Fruit fly (Drosophila melanogaster): Measurements from ENCODE around the gene ClC-a.

Gene ClC-a

dm6 chr3R:11780181-11780688, 32.8 kb downstream of the ClC-a start:
- no peak for TF ChIP-seq ttk (optimal IDR thresholded peaks at IDR 0.05)
- TF ChIP-seq Myc (optimal IDR thresholded peaks at IDR 0.05) = no peak
- TF ChIP-seq psq (optimal IDR thresholded peaks at IDR 0.05) = no peak
- TF ChIP-seq h (optimal IDR thresholded peaks at IDR 0.05) = no peak
- TF ChIP-seq Sin3A (optimal IDR thresholded peaks at IDR 0.05) = no peak
- TF ChIP-seq insv (optimal IDR thresholded peaks at IDR 0.05) = no peak

dm6 chr3R:11779357-11780018, 33.5 kb downstream of the ClC-a start:
- no peak for TF ChIP-seq psq (optimal IDR thresholded peaks at IDR 0.05)
- no peak for TF ChIP-seq h (optimal IDR thresholded peaks at IDR 0.05)

- no peak for TF ChIP-seq ttk (optimal IDR thresholded peaks at IDR 0.05)
- no peak for TF ChIP-seq Myc (optimal IDR thresholded peaks at IDR 0.05)
- no peak for TF ChIP-seq insv (optimal IDR thresholded peaks at IDR 0.05)
- no peak for TF ChIP-seq h (optimal IDR thresholded peaks at IDR 0.05)
- TF ChIP-seq psq (optimal IDR thresholded peaks at IDR 0.05) = no peak
- TF ChIP-seq Sin3A (optimal IDR thresholded peaks at IDR 0.05) = no peak
Measured at dm6 chr3R:11778879-11779278, 34.1 kb downstream of the ClC-a start.

dm6 chr3R:11778012-11778865, 34.8 kb downstream of the ClC-a start:
- TF ChIP-seq h (optimal IDR thresholded peaks at IDR 0.05) (no peak), psq (optimal IDR thresholded peaks at IDR 0.05) (no peak), insv (optimal IDR thresholded peaks at IDR 0.05) (no peak), Sin3A (optimal IDR thresholded peaks at IDR 0.05) (no peak), Myc (optimal IDR thresholded peaks at IDR 0.05) (no peak), ttk (optimal IDR thresholded peaks at IDR 0.05) (no peak)

- TF ChIP-seq insv (optimal IDR thresholded peaks at IDR 0.05) = no peak
- no peak for TF ChIP-seq ttk (optimal IDR thresholded peaks at IDR 0.05)
- no peak for TF ChIP-seq h (optimal IDR thresholded peaks at IDR 0.05)
- TF ChIP-seq Sin3A (optimal IDR thresholded peaks at IDR 0.05) = no peak
- TF ChIP-seq psq (optimal IDR thresholded peaks at IDR 0.05) = no peak
- no peak for TF ChIP-seq Myc (optimal IDR thresholded peaks at IDR 0.05)
Measured at dm6 chr3R:11777058-11777457, 35.9 kb downstream of the ClC-a start.

dm6 chr3R:11776068-11776767, 36.8 kb downstream of the ClC-a start:
- TF ChIP-seq insv (optimal IDR thresholded peaks at IDR 0.05) (no peak), Myc (optimal IDR thresholded peaks at IDR 0.05) (no peak), ttk (optimal IDR thresholded peaks at IDR 0.05) (no peak)

dm6 chr3R:11775207-11775606, 37.8 kb downstream of the ClC-a start:
- TF ChIP-seq Sin3A (optimal IDR thresholded peaks at IDR 0.05) = no peak
- no peak for TF ChIP-seq psq (optimal IDR thresholded peaks at IDR 0.05)
- no peak for TF ChIP-seq ttk (optimal IDR thresholded peaks at IDR 0.05)
- no peak for TF ChIP-seq insv (optimal IDR thresholded peaks at IDR 0.05)
- TF ChIP-seq h (optimal IDR thresholded peaks at IDR 0.05) = no peak
- TF ChIP-seq Myc (optimal IDR thresholded peaks at IDR 0.05) = no peak

dm6 chr3R:11773999-11774397, 39.0 kb downstream of the ClC-a start:
- TF ChIP-seq Sin3A (optimal IDR thresholded peaks at IDR 0.05) (no peak), Myc (optimal IDR thresholded peaks at IDR 0.05) (no peak), ttk (optimal IDR thresholded peaks at IDR 0.05) (no peak), insv (optimal IDR thresholded peaks at IDR 0.05) (no peak), h (optimal IDR thresholded peaks at IDR 0.05) (no peak), psq (optimal IDR thresholded peaks at IDR 0.05) (no peak)

dm6 chr3R:11773325-11773998, 39.5 kb downstream of the ClC-a start:
- TF ChIP-seq Sin3A (optimal IDR thresholded peaks at IDR 0.05) (no peak), h (optimal IDR thresholded peaks at IDR 0.05) (no peak), Myc (optimal IDR thresholded peaks at IDR 0.05) (no peak), psq (optimal IDR thresholded peaks at IDR 0.05) (no peak), insv (optimal IDR thresholded peaks at IDR 0.05) (no peak), ttk (optimal IDR thresholded peaks at IDR 0.05) (no peak)

- no peak for TF ChIP-seq ttk (optimal IDR thresholded peaks at IDR 0.05)
- TF ChIP-seq insv (optimal IDR thresholded peaks at IDR 0.05) = no peak
- TF ChIP-seq h (optimal IDR thresholded peaks at IDR 0.05) = no peak
- no peak for TF ChIP-seq Myc (optimal IDR thresholded peaks at IDR 0.05)
- no peak for TF ChIP-seq Sin3A (optimal IDR thresholded peaks at IDR 0.05)
Measured at dm6 chr3R:11772181-11772827, 40.7 kb downstream of the ClC-a start.

dm6 chr3R:11771492-11771891, 41.5 kb downstream of the ClC-a start:
- TF ChIP-seq h (optimal IDR thresholded peaks at IDR 0.05) (no peak), psq (optimal IDR thresholded peaks at IDR 0.05) (no peak), insv (optimal IDR thresholded peaks at IDR 0.05) (no peak)

Measured in Kc167 (cell line).